Worm (Caenorhabditis elegans) whole organism, young adult: ENCODE data around the gene cisd-3.2.

Experiments
- F37B4.10 ChIP-seq: fragments of 200-800 bp; sonication (Bioruptor generic); IDR thresholded peaks from 2 replicates; pipeline ENCODE4 v1.3.6; 2022; ENCODE audit warnings: missing genetic modification characterization, missing compliant biosample characterization
- T26A5.8 ChIP-seq: sonication (generic microtip); optimal IDR thresholded peaks from 2 replicates; lab custom pipeline; 2016; ENCODE audit warnings: missing genetic modification characterization, missing compliant biosample characterization
- Y53F4B.3 ChIP-seq: fragments of 200-800 bp; sonication (Bioruptor generic); IDR thresholded peaks from 2 replicates; pipeline ENCODE4 v1.3.6; 2022; ENCODE audit warnings: missing genetic modification reagents, missing genetic modification characterization, missing compliant biosample characterization
- athp-1 ChIP-seq: sonication (generic microtip); optimal IDR thresholded peaks from 2 replicates; lab custom pipeline; 2017; ENCODE audit warnings: mild to moderate bottlenecking, missing genetic modification characterization, missing compliant biosample characterization
- egl-18 ChIP-seq: fragments of 200-800 bp; sonication (Bioruptor generic); IDR thresholded peaks from 2 replicates; pipeline ENCODE4 v1.3.6; 2022; ENCODE audit warnings: missing genetic modification reagents, missing genetic modification characterization, missing compliant biosample characterization
- egrh-3 ChIP-seq: fragments of 200-800 bp; sonication (Bioruptor generic); IDR thresholded peaks from 2 replicates; pipeline ENCODE4 v1.3.6; 2022; ENCODE audit warnings: missing genetic modification reagents, missing genetic modification characterization, missing compliant biosample characterization
- lir-1 ChIP-seq: fragments of 200-800 bp; sonication (Bioruptor generic); conservative IDR thresholded peaks from 2 replicates; pipeline ENCODE4 v1.3.6; 2022; ENCODE audit warnings: missing genetic modification reagents, missing genetic modification characterization, missing compliant biosample characterization
- nfya-1 ChIP-seq: sonication (generic microtip); optimal IDR thresholded peaks from 2 replicates; lab custom pipeline; 2017; ENCODE audit warnings: antibody characterized with exemption, missing compliant biosample characterization, missing genetic modification characterization, borderline replicate concordance; ENCODE audit not compliant: insufficient read depth
- pha-4 ChIP-seq: fragments of 150-350 bp; sonication (generic microtip); optimal IDR thresholded peaks from 2 replicates; lab custom pipeline; 2014; ENCODE audit warnings: missing biosample characterization, missing genetic modification reagents, missing genetic modification characterization
- rec-8 ChIP-seq, 2 experiments: sonication (generic microtip); optimal IDR thresholded peaks; 2 replicates each; lab custom pipeline; 2016; ENCODE audit warnings: mild to moderate bottlenecking in 2 of 2, missing genetic modification characterization in 2 of 2, missing genetic modification reagents in 2 of 2, missing genotype in 2 of 2, missing biosample characterization in 1 of 2, missing compliant biosample characterization in 1 of 2, moderate library complexity in 1 of 2
- unc-130 ChIP-seq: sonication (generic microtip); optimal IDR thresholded peaks from 2 replicates; lab custom pipeline; 2016; ENCODE audit warnings: missing genetic modification reagents, missing genetic modification characterization, missing compliant biosample characterization
- ztf-22 ChIP-seq: fragments of 200-800 bp; sonication (Bioruptor generic); optimal IDR thresholded peaks from 2 replicates; lab custom pipeline; 2018; ENCODE audit warnings: mild to moderate bottlenecking, missing genetic modification characterization, moderate library complexity, missing compliant biosample characterization

ce11 chrIII:1576451-1576850 is 36.2 kb downstream of the cisd-3.2 start, which contains the start of gene Y22D7AL.7:
- TF ChIP-seq unc-130 (no peak), Y53F4B.3 (GFP tag; lab: Robert Waterston, UW) (no peak), athp-1 (tag; lab: Kevin White, UChicago) (no peak), T26A5.8 (tag; lab: Kevin White, UChicago) (no peak), nfya-1 (no peak), ztf-22 (no peak), egrh-3 (GFP tag; lab: Robert Waterston, UW) (no peak), lir-1 (no peak), rec-8 (tag; optimal IDR thresholded peaks at IDR 0.05; lab: Kevin White, UChicago) (no peak), egl-18 (GFP tag; lab: Robert Waterston, UW) (no peak), F37B4.10 (GFP tag; lab: Robert Waterston, UW) (no peak), pha-4 (tag; lab: Kevin White, UChicago) (no peak)
